Worm (Caenorhabditis elegans) whole organism, L4 larva: Measurements from ENCODE around the gene cpsf-3.

ENCODE experiments used
- Y48G9A.11 ChIP-seq: fragments of 200-800 bp; sonication (Bioruptor generic); IDR thresholded peaks from 2 replicates; pipeline ENCODE4 v1.3.6; 2022; ENCODE audit warnings: missing genetic modification reagents, missing genetic modification characterization, missing compliant biosample characterization
- ZK546.5 ChIP-seq, 2 experiments: sonication (generic microtip); optimal IDR thresholded peaks; 2 replicates each; lab custom pipeline; 2017; ENCODE audit warnings: missing biosample characterization in 2 of 2, missing genetic modification characterization in 2 of 2
- aha-1 ChIP-seq: fragments of 150-350 bp; peaks from one replicate; lab custom pipeline; 2014; ENCODE audit warnings: missing biosample characterization, missing genetic modification characterization
- arid-1 ChIP-seq: fragments of 200-800 bp; sonication (Bioruptor generic); conservative IDR thresholded peaks from 2 replicates; pipeline ENCODE4 v1.3.6; 2022; ENCODE audit warnings: missing genetic modification reagents, missing genetic modification characterization, missing compliant biosample characterization
- attf-4 ChIP-seq: sonication (generic microtip); optimal IDR thresholded peaks from 3 replicates; lab custom pipeline; 2017; ENCODE audit warnings: missing biosample characterization, missing genetic modification characterization
- daf-16 ChIP-seq, 3 experiments: sonication (generic microtip); optimal IDR thresholded peaks; 2 replicates each; lab custom pipeline; 2016 to 2017; ENCODE audit warnings: missing genetic modification characterization in 3 of 3, missing genetic modification reagents in 3 of 3, mild to moderate bottlenecking in 2 of 3, missing compliant biosample characterization in 2 of 3, missing biosample characterization in 1 of 3, moderate library complexity in 1 of 3
- daf-8 ChIP-seq: fragments of 200-800 bp; sonication (Bioruptor generic); IDR thresholded peaks from 2 replicates; pipeline ENCODE4 v1.3.6; 2022; ENCODE audit warnings: missing genetic modification characterization, missing compliant biosample characterization
- dmd-6 ChIP-seq: fragments of 200-800 bp; sonication (Bioruptor generic); IDR thresholded peaks from 2 replicates; pipeline ENCODE4 v1.3.6; 2022; ENCODE audit warnings: missing genetic modification reagents, missing genetic modification characterization, missing compliant biosample characterization
- dmd-9 ChIP-seq: fragments of 200-800 bp; sonication (Bioruptor generic); IDR thresholded peaks from 2 replicates; pipeline ENCODE4 v1.3.6; 2022; ENCODE audit warnings: missing genetic modification reagents, missing genetic modification characterization, missing compliant biosample characterization
- egl-43 ChIP-seq: fragments of 200-800 bp; sonication (Bioruptor generic); IDR thresholded peaks from 2 replicates; pipeline ENCODE4 v1.3.6; 2022; ENCODE audit warnings: missing genetic modification reagents, missing genetic modification characterization, missing compliant biosample characterization
- gei-8 ChIP-seq: fragments of 200-800 bp; sonication (Bioruptor generic); optimal IDR thresholded peaks from 2 replicates; lab custom pipeline; 2018; ENCODE audit warnings: mild to moderate bottlenecking, missing genetic modification characterization, missing compliant biosample characterization
- hlh-11 ChIP-seq: fragments of 200-800 bp; sonication (Bioruptor generic); optimal IDR thresholded peaks from 2 replicates; lab custom pipeline; 2018; ENCODE audit warnings: mild to moderate bottlenecking, missing genetic modification characterization, missing compliant biosample characterization
- hlh-30 ChIP-seq: sonication (generic microtip); optimal IDR thresholded peaks from 2 replicates; lab custom pipeline; 2017; ENCODE audit warnings: antibody characterized with exemption, mild to moderate bottlenecking, missing genetic modification characterization, missing compliant biosample characterization; ENCODE audit not compliant: insufficient read depth
- lin-1 ChIP-seq: fragments of 200-800 bp; sonication (Bioruptor generic); IDR thresholded peaks from 2 replicates; pipeline ENCODE4 v1.3.6; 2022; ENCODE audit warnings: missing genetic modification reagents, missing genetic modification characterization, missing compliant biosample characterization
- lin-29 ChIP-seq: fragments of 200-800 bp; sonication (Bioruptor generic); IDR thresholded peaks from 2 replicates; pipeline ENCODE4 v1.3.6; 2022; ENCODE audit warnings: missing genetic modification reagents, missing genetic modification characterization, missing compliant biosample characterization
- lin-38 ChIP-seq: fragments of 200-800 bp; sonication (Bioruptor generic); IDR thresholded peaks from 2 replicates; pipeline ENCODE4 v1.3.6; 2022; ENCODE audit warnings: missing genetic modification reagents, missing genetic modification characterization, missing compliant biosample characterization
- lin-39 ChIP-seq: fragments of 150-350 bp; optimal IDR thresholded peaks from 2 replicates; lab custom pipeline; 2014; ENCODE audit warnings: missing biosample characterization, missing genetic modification reagents, missing genetic modification characterization
- lsy-2 ChIP-seq, 2 experiments: fragments of 150-350 bp in 1 of 2; sonication (generic microtip) in 1 of 2; optimal IDR thresholded peaks; 2 replicates each; lab custom pipeline; 2014 to 2017; ENCODE audit warnings: missing biosample characterization in 2 of 2, missing genetic modification characterization in 2 of 2
- madf-5 ChIP-seq, 2 experiments: fragments of 200-800 bp; sonication (Bioruptor generic); IDR thresholded peaks; 2 replicates each; pipeline ENCODE4 v1.3.6; 2022; ENCODE audit warnings: missing compliant biosample characterization in 2 of 2, missing genetic modification characterization in 2 of 2
- mep-1 ChIP-seq: fragments of 150-350 bp; sonication (generic microtip); optimal IDR thresholded peaks from 3 replicates; lab custom pipeline; 2014; ENCODE audit warnings: missing biosample characterization, missing genetic modification characterization
- mes-2 ChIP-seq: sonication (generic microtip); optimal IDR thresholded peaks from 2 replicates; lab custom pipeline; 2016; ENCODE audit warnings: missing genotype, mild to moderate bottlenecking, missing genetic modification characterization, missing compliant biosample characterization; ENCODE audit not compliant: poor library complexity, severe bottlenecking
- nhr-10 ChIP-seq: fragments of 150-350 bp; optimal IDR thresholded peaks from 2 replicates; lab custom pipeline; 2014; ENCODE audit warnings: missing biosample characterization, missing genetic modification characterization
- nhr-102 ChIP-seq: sonication (generic microtip); optimal IDR thresholded peaks from 2 replicates; lab custom pipeline; 2016; ENCODE audit warnings: mild to moderate bottlenecking, missing genetic modification characterization, moderate library complexity, missing compliant biosample characterization
- nhr-41 ChIP-seq: fragments of 200-800 bp; sonication (Bioruptor generic); IDR thresholded peaks from 2 replicates; pipeline ENCODE4 v1.3.6; 2022; ENCODE audit warnings: missing genetic modification reagents, missing genetic modification characterization, missing compliant biosample characterization
- pqm-1 ChIP-seq: sonication (generic microtip); optimal IDR thresholded peaks from 2 replicates; lab custom pipeline; 2017; ENCODE audit warnings: missing biosample characterization, missing genetic modification characterization
- rbr-2 ChIP-seq: sonication (generic microtip); optimal IDR thresholded peaks from 2 replicates; lab custom pipeline; 2016; ENCODE audit warnings: missing genotype, missing genetic modification characterization, missing compliant biosample characterization
- set-16 ChIP-seq: fragments of 200-800 bp; sonication (Bioruptor generic); IDR thresholded peaks from 2 replicates; pipeline ENCODE4 v1.3.6; 2022; ENCODE audit warnings: missing genetic modification reagents, missing genetic modification characterization, missing compliant biosample characterization
- skn-1 ChIP-seq: fragments of 150-350 bp; optimal IDR thresholded peaks from 2 replicates; lab custom pipeline; 2014; ENCODE audit warnings: missing biosample characterization, missing genetic modification characterization
- spr-3 ChIP-seq: fragments of 200-800 bp; sonication (Bioruptor generic); optimal IDR thresholded peaks from 2 replicates; lab custom pipeline; 2018; ENCODE audit warnings: mild to moderate bottlenecking, missing genetic modification characterization, missing compliant biosample characterization
- tra-1 ChIP-seq: fragments of 200-800 bp; sonication (Bioruptor generic); IDR thresholded peaks from 2 replicates; pipeline ENCODE4 v1.3.6; 2022; ENCODE audit warnings: missing genetic modification reagents, missing genetic modification characterization, missing compliant biosample characterization
- unc-39 ChIP-seq: sonication (generic microtip); optimal IDR thresholded peaks from 2 replicates; lab custom pipeline; 2017; ENCODE audit warnings: missing biosample characterization, missing genetic modification characterization
- zfp-3 ChIP-seq: fragments of 200-800 bp; sonication (Bioruptor generic); conservative IDR thresholded peaks from 2 replicates; pipeline ENCODE4 v1.3.6; 2022; ENCODE audit warnings: missing genetic modification reagents, missing genetic modification characterization, missing compliant biosample characterization
- zip-2 ChIP-seq: fragments of 150-350 bp; optimal IDR thresholded peaks from 2 replicates; lab custom pipeline; 2014; ENCODE audit warnings: missing biosample characterization, missing genetic modification characterization
- ztf-7 ChIP-seq: fragments of 150-350 bp; optimal IDR thresholded peaks from 2 replicates; lab custom pipeline; 2014; ENCODE audit warnings: missing biosample characterization, missing genetic modification characterization

Gene cpsf-3

ce11 chrIV:13272494-13272893 lies 10.2 kb downstream of the cpsf-3 start, which contains the start of gene unc-26:
TSS of gene unc-26 (minus strand) at chrIV:13272516.
- TF ChIP-seq rbr-2 (tag; lab: Kevin White, UChicago) (peak; percentile 53), ZK546.5 (tag; optimal IDR thresholded peaks at IDR 0.05; lab: Kevin White, UChicago) (no peak), lsy-2 (tag; optimal IDR thresholded peaks at IDR 0.05; lab: Kevin White, UChicago) (peak in 1 of 2 experiments; percentile 53), lin-29 (no peak), lin-38 (GFP tag; lab: Robert Waterston, UW) (peak; percentile 12; the same call in 1 of the 2 replicates), ztf-7 (no peak), daf-8 (GFP tag; lab: Robert Waterston, UW) (no peak), hlh-11 (no peak)
- TF ChIP-seq, all 104 proteins: peak for 3

ce11 chrIV:13268385-13268784 lies 14.3 kb downstream of the cpsf-3 start:
- no peak for TF ChIP-seq attf-4 (tag; lab: Kevin White, UChicago)
- TF ChIP-seq daf-16 (GFP tag; optimal IDR thresholded peaks at IDR 0.05; lab: Kevin White, UChicago) = no peak
- no peak for TF ChIP-seq daf-16 (tag; optimal IDR thresholded peaks at IDR 0.05; lab: Kevin White, UChicago)
- TF ChIP-seq lsy-2 (tag; optimal IDR thresholded peaks at IDR 0.05; lab: Kevin White, UChicago) = no peak
- no peak for TF ChIP-seq dmd-6 (GFP tag; lab: Robert Waterston, UW)
- no peak for TF ChIP-seq lin-39
- TF ChIP-seq nhr-10 (tag; lab: Kevin White, UChicago) = no peak
- no peak for TF ChIP-seq nhr-102 (tag; lab: Kevin White, UChicago)
- TF ChIP-seq gei-8 = no peak
- TF ChIP-seq hlh-30 (tag; lab: Kevin White, UChicago) = no peak
- no peak for TF ChIP-seq arid-1 (GFP tag; lab: Robert Waterston, UW)
- TF ChIP-seq aha-1 (tag; lab: Kevin White, UChicago) = no peak
- no peak for TF ChIP-seq nhr-41 (GFP tag; lab: Robert Waterston, UW)

ce11 chrIV:13262849-13263248 lies 19.8 kb downstream of the cpsf-3 start:
- peak; percentile 69; the same call in 1 of the 2 replicates for TF ChIP-seq dmd-9 (GFP tag; lab: Robert Waterston, UW)
- TF ChIP-seq madf-5 (GFP tag; IDR thresholded peaks at IDR 0.05; lab: Robert Waterston, UW) = 0 out of 4 replicates have a peak, but pooled peaks of 1 of the 2 experiments have one; percentile 42
- TF ChIP-seq lin-38 (GFP tag; lab: Robert Waterston, UW) = peak; percentile 64
- 0 out of 2 replicates have a peak, but pooled peaks have one; percentile 19 for TF ChIP-seq dmd-6 (GFP tag; lab: Robert Waterston, UW)

- TF ChIP-seq lin-1 (GFP tag; lab: Robert Waterston, UW) (no peak), tra-1 (no peak), skn-1 (no peak), mes-2 (tag; lab: Kevin White, UChicago) (no peak), spr-3 (GFP tag; lab: Kevin White, UChicago) (no peak), ZK546.5 (tag; optimal IDR thresholded peaks at IDR 0.05; lab: Kevin White, UChicago) (no peak), nhr-41 (GFP tag; lab: Robert Waterston, UW) (no peak), mep-1 (tag; lab: Kevin White, UChicago) (no peak), zfp-3 (GFP tag; lab: Robert Waterston, UW) (no peak), set-16 (peak; percentile 73), pqm-1 (tag; lab: Kevin White, UChicago) (no peak), unc-39 (no peak), Y48G9A.11 (no peak), egl-43 (GFP tag; lab: Robert Waterston, UW) (0 out of 2 replicates have a peak, but pooled peaks have one; percentile 42), zip-2 (tag; lab: Kevin White, UChicago) (no peak), nhr-10 (tag; lab: Kevin White, UChicago) (no peak), attf-4 (tag; lab: Kevin White, UChicago) (no peak)
These were observed 20.9 kb downstream of the cpsf-3 start for ce11 chrIV:13261778-13262177.
